Fruit fly (Drosophila melanogaster) whole organism, embryonic: ENCODE data around the gene CG43338.

ENCODE experiments used
- Abd-B ChIP-seq: fragments of 200-800 bp; sonication (Bioruptor generic); optimal IDR thresholded peaks from 2 replicates; lab custom pipeline; 2018; ENCODE audit warnings: missing biosample characterization, mild to moderate bottlenecking, missing genetic modification characterization, moderate library complexity
- Ada2b ChIP-seq: fragments of 200-800 bp; sonication (Bioruptor generic); IDR thresholded peaks from 2 replicates; pipeline ENCODE4 v1.3.6; 2022; ENCODE audit warnings: missing biosample characterization, missing genetic modification characterization
- Atf-2 ChIP-seq: fragments of 200-800 bp; sonication (Bioruptor generic); optimal IDR thresholded peaks from 2 replicates; lab custom pipeline; 2016; ENCODE audit warnings: missing biosample characterization, missing genetic modification characterization
- Atf3 ChIP-seq: fragments of 200-800 bp; sonication (Bioruptor generic); optimal IDR thresholded peaks from 3 replicates; lab custom pipeline; 2016; ENCODE audit warnings: missing biosample characterization, missing genetic modification characterization
- CG10267 ChIP-seq: fragments of 200-800 bp; sonication (Bioruptor generic); optimal IDR thresholded peaks from 2 replicates; lab custom pipeline; 2018; ENCODE audit warnings: missing biosample characterization, mild to moderate bottlenecking, missing genetic modification characterization, moderate library complexity
- CG11560 ChIP-seq: fragments of 200-800 bp; sonication (Bioruptor generic); IDR thresholded peaks from 3 replicates; pipeline ENCODE4 v1.3.6; 2022; ENCODE audit warnings: missing biosample characterization, missing genetic modification characterization
- CG12104 ChIP-seq: fragments of 200-800 bp; sonication (Bioruptor generic); optimal IDR thresholded peaks from 3 replicates; lab custom pipeline; 2016; ENCODE audit warnings: missing biosample characterization, missing genetic modification characterization
- CG12299 ChIP-seq: fragments of 200-800 bp; sonication (Bioruptor generic); optimal IDR thresholded peaks from 2 replicates; lab custom pipeline; 2018; ENCODE audit warnings: missing biosample characterization, mild to moderate bottlenecking, missing genetic modification characterization
- CG13775 ChIP-seq: fragments of 200-800 bp; sonication (Bioruptor generic); optimal IDR thresholded peaks from 3 replicates; lab custom pipeline; 2017; ENCODE audit warnings: missing biosample characterization, mild to moderate bottlenecking, missing genetic modification characterization
- CG1603 ChIP-seq: fragments of 200-800 bp; sonication (Bioruptor generic); optimal IDR thresholded peaks from 2 replicates; lab custom pipeline; 2019; ENCODE audit warnings: missing biosample characterization, mild to moderate bottlenecking, missing genetic modification characterization, moderate library complexity
- CG18011 ChIP-seq: fragments of 200-800 bp; sonication (Bioruptor generic); optimal IDR thresholded peaks from 2 replicates; lab custom pipeline; 2017; ENCODE audit warnings: missing biosample characterization, missing genetic modification characterization, mild to moderate bottlenecking, moderate library complexity, missing genotype
- CG2120 ChIP-seq: fragments of 200-800 bp; sonication (Bioruptor generic); optimal IDR thresholded peaks from 3 replicates; lab custom pipeline; 2016; ENCODE audit warnings: missing biosample characterization, missing genetic modification characterization
- CG3995 ChIP-seq: fragments of 200-800 bp; sonication (Bioruptor generic); optimal IDR thresholded peaks from 3 replicates; lab custom pipeline; 2016; ENCODE audit warnings: missing biosample characterization, missing genetic modification characterization
- CG4617 ChIP-seq: fragments of 200-800 bp; sonication (Bioruptor generic); optimal IDR thresholded peaks from 3 replicates; lab custom pipeline; 2016; ENCODE audit warnings: missing biosample characterization, missing genetic modification characterization, borderline replicate concordance
- CG6791 ChIP-seq: fragments of 200-800 bp; sonication (Bioruptor generic); IDR thresholded peaks from 3 replicates; pipeline ENCODE4 v1.3.6; 2022; ENCODE audit warnings: missing biosample characterization, missing genetic modification characterization; ENCODE audit not compliant: partially characterized antibody
- CG7357 ChIP-seq: fragments of 200-800 bp; sonication (Bioruptor generic); IDR thresholded peaks from 3 replicates; pipeline ENCODE4 v1.3.6; 2022; ENCODE audit warnings: missing biosample characterization, missing genetic modification characterization
- CG7745 ChIP-seq: fragments of 200-800 bp; sonication (Bioruptor generic); optimal IDR thresholded peaks from 2 replicates; lab custom pipeline; 2018; ENCODE audit warnings: missing biosample characterization, mild to moderate bottlenecking, missing genetic modification characterization, moderate library complexity
- CG7987 ChIP-seq: fragments of 200-800 bp; sonication (Bioruptor generic); optimal IDR thresholded peaks from 2 replicates; lab custom pipeline; 2018; ENCODE audit warnings: missing biosample characterization, mild to moderate bottlenecking, missing genetic modification characterization, moderate library complexity
- Camta ChIP-seq: fragments of 200-800 bp; sonication (Bioruptor generic); optimal IDR thresholded peaks from 2 replicates; lab custom pipeline; 2016; ENCODE audit warnings: missing biosample characterization, missing genetic modification characterization
- CoRest ChIP-seq: fragments of 200-800 bp; sonication (Bioruptor generic); optimal IDR thresholded peaks from 3 replicates; lab custom pipeline; 2018; ENCODE audit warnings: missing biosample characterization, mild to moderate bottlenecking, missing genetic modification characterization, moderate library complexity
- Dek ChIP-seq: fragments of 200-800 bp; sonication (Bioruptor generic); optimal IDR thresholded peaks from 3 replicates; lab custom pipeline; 2019; ENCODE audit warnings: missing biosample characterization, mild to moderate bottlenecking, missing genetic modification characterization, moderate library complexity
- Fer1 ChIP-seq: fragments of 200-800 bp; sonication (Bioruptor generic); optimal IDR thresholded peaks from 2 replicates; lab custom pipeline; 2017; ENCODE audit warnings: missing biosample characterization, mild to moderate bottlenecking, missing genetic modification characterization
- Fer3 ChIP-seq: fragments of 200-800 bp; sonication (Bioruptor generic); optimal IDR thresholded peaks from 2 replicates; lab custom pipeline; 2018; ENCODE audit warnings: missing biosample characterization, mild to moderate bottlenecking, missing genetic modification characterization, moderate library complexity
- HLH54F ChIP-seq: fragments of 200-800 bp; sonication (Bioruptor generic); optimal IDR thresholded peaks from 3 replicates; lab custom pipeline; 2016; ENCODE audit warnings: missing biosample characterization, missing genetic modification characterization
- Hmr ChIP-seq: fragments of 200-800 bp; sonication (Bioruptor generic); optimal IDR thresholded peaks from 3 replicates; lab custom pipeline; 2017; ENCODE audit warnings: mild to moderate bottlenecking, missing biosample characterization, missing genetic modification reagents, missing genetic modification characterization
- Max ChIP-seq: fragments of 200-800 bp; sonication (Bioruptor generic); optimal IDR thresholded peaks from 2 replicates; lab custom pipeline; 2016; ENCODE audit warnings: missing biosample characterization, mild to moderate bottlenecking, missing genetic modification characterization
- Mes4 ChIP-seq: fragments of 200-800 bp; sonication (Bioruptor generic); optimal IDR thresholded peaks from 2 replicates; lab custom pipeline; 2016; ENCODE audit warnings: missing biosample characterization, missing genetic modification characterization
- NfI ChIP-seq: fragments of 200-800 bp; sonication (Bioruptor generic); optimal IDR thresholded peaks from 3 replicates; lab custom pipeline; 2018; ENCODE audit warnings: missing biosample characterization, mild to moderate bottlenecking, missing genetic modification characterization, moderate library complexity
- PHDP ChIP-seq: fragments of 200-800 bp; sonication (Bioruptor generic); optimal IDR thresholded peaks from 3 replicates; lab custom pipeline; 2018; ENCODE audit warnings: missing biosample characterization, mild to moderate bottlenecking, missing genetic modification characterization, moderate library complexity
- Side ChIP-seq: fragments of 200-800 bp; sonication (Bioruptor generic); optimal IDR thresholded peaks from 2 replicates; lab custom pipeline; 2016; ENCODE audit warnings: missing biosample characterization, missing genetic modification characterization
- ab ChIP-seq: fragments of 200-800 bp; sonication (Bioruptor generic); optimal IDR thresholded peaks from 2 replicates; lab custom pipeline; 2016; ENCODE audit warnings: missing biosample characterization, missing genetic modification characterization
- bcd ChIP-seq: fragments of 200-800 bp; sonication (Bioruptor generic); optimal IDR thresholded peaks from 2 replicates; lab custom pipeline; 2017; ENCODE audit warnings: missing biosample characterization, mild to moderate bottlenecking, missing genetic modification characterization
- bigmax ChIP-seq: fragments of 200-800 bp; sonication (Bioruptor generic); optimal IDR thresholded peaks from 2 replicates; lab custom pipeline; 2018; ENCODE audit warnings: missing biosample characterization, mild to moderate bottlenecking, missing genetic modification characterization
- br ChIP-seq: fragments of >200 bp; optimal IDR thresholded peaks from 2 replicates; lab custom pipeline; 2017
- bsh ChIP-seq, 2 experiments: fragments of 200-800 bp; sonication (Bioruptor generic); optimal IDR thresholded peaks; 2 replicates each; lab custom pipeline; 2017 to 2018; ENCODE audit warnings: mild to moderate bottlenecking in 2 of 2, missing biosample characterization in 2 of 2, missing genetic modification characterization in 2 of 2, moderate library complexity in 1 of 2
- corto ChIP-seq: fragments of 200-800 bp; sonication (Bioruptor generic); optimal IDR thresholded peaks from 2 replicates; lab custom pipeline; 2016; ENCODE audit warnings: missing biosample characterization, mild to moderate bottlenecking, missing genetic modification characterization, moderate library complexity
- dpn ChIP-seq, 2 experiments: fragments of 200-800 bp; sonication (Bioruptor generic); optimal IDR thresholded peaks; 3 replicates each; lab custom pipeline; 2016; ENCODE audit warnings: missing biosample characterization in 2 of 2, missing genetic modification characterization in 2 of 2
- gcm ChIP-seq: fragments of 200-800 bp; sonication (Bioruptor generic); optimal IDR thresholded peaks from 2 replicates; lab custom pipeline; 2019; ENCODE audit warnings: missing biosample characterization, mild to moderate bottlenecking, missing genetic modification characterization, moderate library complexity
- h ChIP-seq: fragments of >200 bp; optimal IDR thresholded peaks from 2 replicates; lab custom pipeline; 2017
- lola ChIP-seq, 3 experiments: fragments of >200 bp in 2 of 3; fragments of 200-800 bp in 1 of 3; sonication (Bioruptor generic) in 1 of 3; optimal IDR thresholded peaks; 2 replicates each; lab custom pipeline; 2017 to 2019; ENCODE audit warnings: missing biosample characterization in 3 of 3, missing genetic modification characterization in 3 of 3, mild to moderate bottlenecking in 1 of 3, moderate library complexity in 1 of 3
- nau ChIP-seq: fragments of 200-800 bp; sonication (Bioruptor generic); optimal IDR thresholded peaks from 3 replicates; lab custom pipeline; 2017; ENCODE audit warnings: missing biosample characterization, mild to moderate bottlenecking, missing genetic modification characterization, missing genetic modification reagents
- pb ChIP-seq: fragments of 200-800 bp; sonication (Bioruptor generic); optimal IDR thresholded peaks from 3 replicates; lab custom pipeline; 2016; ENCODE audit warnings: missing biosample characterization, missing genetic modification characterization
- repo ChIP-seq: fragments of 200-800 bp; sonication (Bioruptor generic); optimal IDR thresholded peaks from 2 replicates; lab custom pipeline; 2016; ENCODE audit warnings: missing biosample characterization, missing genetic modification characterization
- sd ChIP-seq: fragments of 200-800 bp; sonication (Bioruptor generic); optimal IDR thresholded peaks from 3 replicates; lab custom pipeline; 2018; ENCODE audit warnings: missing biosample characterization, mild to moderate bottlenecking, missing genetic modification characterization, moderate library complexity
- sima ChIP-seq: fragments of 200-800 bp; sonication (Bioruptor generic); optimal IDR thresholded peaks from 2 replicates; lab custom pipeline; 2016; ENCODE audit warnings: missing biosample characterization, missing genetic modification characterization
- tgo ChIP-seq: fragments of 200-800 bp; sonication (Bioruptor generic); IDR thresholded peaks from 3 replicates; pipeline ENCODE4 v1.3.6; 2022; ENCODE audit warnings: missing biosample characterization, missing genetic modification characterization
- tin ChIP-seq: fragments of 200-800 bp; sonication (Bioruptor generic); optimal IDR thresholded peaks from 3 replicates; lab custom pipeline; 2016; ENCODE audit warnings: missing biosample characterization, missing genetic modification characterization
- tll ChIP-seq, 2 experiments: fragments of 200-800 bp in 1 of 2; fragments of >200 bp in 1 of 2; sonication (Bioruptor generic) in 1 of 2; optimal IDR thresholded peaks; 2 replicates each; lab custom pipeline; 2017 to 2019; ENCODE audit warnings: missing biosample characterization in 2 of 2, missing genetic modification characterization in 2 of 2, mild to moderate bottlenecking in 1 of 2, moderate library complexity in 1 of 2
- tup ChIP-seq: fragments of 200-800 bp; sonication (Bioruptor generic); optimal IDR thresholded peaks from 2 replicates; lab custom pipeline; 2016; ENCODE audit warnings: missing biosample characterization, mild to moderate bottlenecking, missing genetic modification characterization, moderate library complexity
- tx ChIP-seq: fragments of 200-800 bp; sonication (Bioruptor generic); optimal IDR thresholded peaks from 2 replicates; lab custom pipeline; 2016; ENCODE audit warnings: missing biosample characterization, missing genetic modification characterization
- vvl ChIP-seq: fragments of 200-800 bp; sonication (Bioruptor generic); IDR thresholded peaks from 2 replicates; pipeline ENCODE4 v1.3.6; 2022; ENCODE audit warnings: missing biosample characterization, missing genetic modification characterization

Gene CG43338

DNA sequence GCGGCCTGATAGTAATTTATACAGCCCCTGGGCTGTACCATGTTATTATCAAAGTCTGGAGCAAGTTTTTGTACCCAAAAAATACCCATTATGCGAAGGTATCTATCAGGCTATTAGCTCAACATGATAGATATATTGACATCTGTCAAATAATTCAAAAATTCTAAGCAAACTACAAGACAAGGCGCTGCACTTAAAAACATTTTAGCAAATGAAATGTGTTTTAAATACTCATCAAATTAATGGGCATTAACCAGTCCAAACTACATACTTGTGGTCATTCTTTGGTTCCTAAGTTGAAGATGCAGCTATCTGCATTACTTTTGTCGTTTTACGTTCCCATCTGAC, 17.7 kb downstream of the CG43338 start (continued):
- peak; percentile 91 for TF ChIP-seq vvl (GFP tag; lab: Robert Waterston, UW)
- TF ChIP-seq Side = peak; percentile 52
- TF ChIP-seq Hmr = no peak
- peak; percentile 36; the same call in 1 of the 3 replicates for TF ChIP-seq CG7357
- no peak for TF ChIP-seq NfI (GFP tag; lab: Kevin White, UChicago)
- TF ChIP-seq CG11560 = no peak
- no peak for TF ChIP-seq br (lab: Kevin White, UChicago)
- peak in 1 of 2 experiments; percentile 76 for TF ChIP-seq bsh (GFP tag; optimal IDR thresholded peaks at IDR 0.05; lab: Kevin White, UChicago)
- TF ChIP-seq CG7987 (GFP tag; lab: Kevin White, UChicago) = peak; percentile 27
- no peak for TF ChIP-seq bigmax (GFP tag; lab: Kevin White, UChicago)
- TF ChIP-seq sima (GFP tag; lab: Kevin White, UChicago) = no peak
- TF ChIP-seq Atf-2 = peak; percentile 4
- TF ChIP-seq CG12104 = peak; percentile 52
- TF ChIP-seq Max (GFP tag; lab: Kevin White, UChicago) = peak; percentile 66
- TF ChIP-seq Abd-B = peak; percentile 70
- TF ChIP-seq Camta = peak; percentile 56
- TF ChIP-seq CG2120 (GFP tag; lab: Kevin White, UChicago) = peak; percentile 14
- TF ChIP-seq pb (GFP tag; lab: Kevin White, UChicago) = peak; percentile 40
- TF ChIP-seq tup = no peak
- TF ChIP-seq CG6791 = no peak
- TF ChIP-seq repo (GFP tag; lab: Kevin White, UChicago) = peak; percentile 17
- TF ChIP-seq HLH54F (GFP tag; lab: Kevin White, UChicago) = peak; percentile 27
- TF ChIP-seq PHDP (tag; lab: Kevin White, UChicago) = peak; percentile 29
- TF ChIP-seq tgo (GFP tag; lab: Robert Waterston, UW) = peak; percentile 70
- peak; percentile 74 for TF ChIP-seq CoRest (tag; lab: Kevin White, UChicago)
- TF ChIP-seq sd (tag; lab: Kevin White, UChicago) = peak; percentile 14
- TF ChIP-seq bcd (GFP tag; lab: Kevin White, UChicago) = peak; percentile 67
- TF ChIP-seq CG10267 (tag; lab: Kevin White, UChicago) = peak; percentile 69
- TF ChIP-seq CG4617 = no peak
- peak in 1 of 3 experiments; percentile 58 for TF ChIP-seq lola (GFP tag; optimal IDR thresholded peaks at IDR 0.05; lab: Kevin White, UChicago)
- TF ChIP-seq CG7745 (tag; lab: Kevin White, UChicago) = no peak
- no peak for TF ChIP-seq Mes4
- no peak for TF ChIP-seq ab (GFP tag; lab: Kevin White, UChicago)
- peak; percentile 34; the same call in 1 of the 2 replicates for TF ChIP-seq Ada2b (GFP tag; lab: Robert Waterston, UW)
- TF ChIP-seq CG18011 (GFP tag; lab: Kevin White, UChicago) = no peak
- no peak for TF ChIP-seq CG12299 (tag; lab: Kevin White, UChicago)
- peak; percentile 91 for TF ChIP-seq corto (GFP tag; lab: Kevin White, UChicago)
- no peak for TF ChIP-seq Dek (tag; lab: Kevin White, UChicago)
- TF ChIP-seq nau (GFP tag; lab: Kevin White, UChicago) = peak; percentile 52
- peak; percentile 58 for TF ChIP-seq Fer3 (tag; lab: Kevin White, UChicago)
- TF ChIP-seq CG13775 (GFP tag; lab: Kevin White, UChicago) = no peak
- no peak for TF ChIP-seq h (lab: Kevin White, UChicago)
- TF ChIP-seq tll (GFP tag; optimal IDR thresholded peaks at IDR 0.05; lab: Kevin White, UChicago) = peak in 1 of 2 experiments; percentile 4
- no peak for TF ChIP-seq CG3995 (GFP tag; lab: Kevin White, UChicago)
- peak; percentile 15 for TF ChIP-seq Atf3 (GFP tag; lab: Kevin White, UChicago)
- TF ChIP-seq CG1603 = peak; percentile 77
- TF ChIP-seq tin = peak; percentile 58
- TF ChIP-seq Fer1 (GFP tag; lab: Kevin White, UChicago) = peak; percentile 18
- no peak for TF ChIP-seq tx (GFP tag; lab: Kevin White, UChicago)
- TF ChIP-seq dpn (GFP tag; optimal IDR thresholded peaks at IDR 0.05; lab: Kevin White, UChicago) = peak; percentile 26 to 66
- no peak for TF ChIP-seq gcm (GFP tag; lab: Kevin White, UChicago)
